Worm (Caenorhabditis elegans) whole organism, young adult: ENCODE results near the gene acr-17.
A peak's percentile ranks its signal among the peaks of the same experiment; 100 is the strongest.

ENCODE experiments used
- B0035.1 ChIP-seq: sonication (generic microtip); optimal IDR thresholded peaks from 2 replicates; lab custom pipeline; 2016; ENCODE audit warnings: missing genetic modification characterization, mild to moderate bottlenecking, missing compliant biosample characterization, missing genotype, missing genetic modification reagents
- C06A6.2 ChIP-seq: fragments of 200-800 bp; sonication (Bioruptor generic); conservative IDR thresholded peaks from 2 replicates; pipeline ENCODE4 v1.3.6; 2022; ENCODE audit warnings: missing genetic modification characterization, missing compliant biosample characterization
- C17E4.6 ChIP-seq: fragments of 200-800 bp; sonication (Bioruptor generic); IDR thresholded peaks from 2 replicates; pipeline ENCODE4 v1.3.6; 2022; ENCODE audit warnings: missing genetic modification reagents, missing genetic modification characterization, missing compliant biosample characterization
- F23B12.7 ChIP-seq: sonication (generic microtip); optimal IDR thresholded peaks from 2 replicates; lab custom pipeline; 2017; ENCODE audit warnings: missing genetic modification characterization, mild to moderate bottlenecking, missing compliant biosample characterization, antibody characterized with exemption, moderate library complexity; ENCODE audit not compliant: insufficient read depth
- F33H1.4 ChIP-seq: fragments of 200-800 bp; sonication (Bioruptor generic); IDR thresholded peaks from 2 replicates; pipeline ENCODE4 v1.3.6; 2022; ENCODE audit warnings: missing genetic modification reagents, missing genetic modification characterization, missing compliant biosample characterization
- F39B2.1 ChIP-seq: fragments of 200-800 bp; sonication (Bioruptor generic); IDR thresholded peaks from 2 replicates; pipeline ENCODE4 v1.3.6; 2022; ENCODE audit warnings: missing genetic modification reagents, missing genetic modification characterization, missing compliant biosample characterization
- F52B5.7 ChIP-seq: sonication (generic microtip); optimal IDR thresholded peaks from 2 replicates; lab custom pipeline; 2016; ENCODE audit warnings: mild to moderate bottlenecking, missing genetic modification characterization, missing compliant biosample characterization
- Y79H2A.3 ChIP-seq: fragments of 200-800 bp; sonication (Bioruptor generic); conservative IDR thresholded peaks from 2 replicates; pipeline ENCODE4 v1.3.6; 2022; ENCODE audit warnings: missing genetic modification reagents, missing genetic modification characterization, missing compliant biosample characterization
- Y95B8A.8 ChIP-seq: fragments of 200-800 bp; sonication (Bioruptor generic); IDR thresholded peaks from 2 replicates; pipeline ENCODE4 v1.3.6; 2022; ENCODE audit warnings: missing genetic modification reagents, missing genetic modification characterization, missing compliant biosample characterization
- atf-7 ChIP-seq: sonication (generic microtip); optimal IDR thresholded peaks from 2 replicates; lab custom pipeline; 2017; ENCODE audit warnings: mild to moderate bottlenecking, missing genetic modification characterization, missing compliant biosample characterization
- bed-2 ChIP-seq: fragments of 200-800 bp; sonication (Bioruptor generic); IDR thresholded peaks from 2 replicates; pipeline ENCODE4 v1.3.6; 2022; ENCODE audit warnings: missing genetic modification reagents, missing genetic modification characterization, missing compliant biosample characterization
- ccch-3 ChIP-seq: fragments of 200-800 bp; sonication (Bioruptor generic); optimal IDR thresholded peaks from 2 replicates; lab custom pipeline; 2018; ENCODE audit warnings: mild to moderate bottlenecking, missing genetic modification characterization, missing compliant biosample characterization
- ceh-40 ChIP-seq: fragments of 200-800 bp; sonication (Bioruptor generic); IDR thresholded peaks from 2 replicates; pipeline ENCODE4 v1.3.6; 2022; ENCODE audit warnings: missing genetic modification characterization, missing compliant biosample characterization
- ceh-91 ChIP-seq: fragments of 200-800 bp; sonication (Bioruptor generic); IDR thresholded peaks from 2 replicates; pipeline ENCODE4 v1.3.6; 2022; ENCODE audit warnings: missing genetic modification reagents, missing genetic modification characterization, missing compliant biosample characterization
- dpl-1 ChIP-seq: fragments of 150-350 bp; optimal IDR thresholded peaks from 2 replicates; lab custom pipeline; 2014; ENCODE audit warnings: missing biosample characterization, missing genetic modification reagents, missing genetic modification characterization
- egl-44 ChIP-seq: fragments of 200-800 bp; sonication (Bioruptor generic); IDR thresholded peaks from 2 replicates; pipeline ENCODE4 v1.3.6; 2022; ENCODE audit warnings: missing genetic modification reagents, missing genetic modification characterization, missing compliant biosample characterization
- egrh-3 ChIP-seq: fragments of 200-800 bp; sonication (Bioruptor generic); IDR thresholded peaks from 2 replicates; pipeline ENCODE4 v1.3.6; 2022; ENCODE audit warnings: missing genetic modification reagents, missing genetic modification characterization, missing compliant biosample characterization
- hlh-12 ChIP-seq: sonication (generic microtip); optimal IDR thresholded peaks from 2 replicates; lab custom pipeline; 2016; ENCODE audit warnings: missing genetic modification characterization, missing compliant biosample characterization
- hmg-1.2 ChIP-seq: fragments of 200-800 bp; sonication (Bioruptor generic); IDR thresholded peaks from 2 replicates; pipeline ENCODE4 v1.3.6; 2022; ENCODE audit warnings: missing genetic modification reagents, missing genetic modification characterization, missing compliant biosample characterization
- hmg-20 ChIP-seq: fragments of 200-800 bp; sonication (Bioruptor generic); IDR thresholded peaks from 2 replicates; pipeline ENCODE4 v1.3.6; 2022; ENCODE audit warnings: missing genetic modification reagents, missing genetic modification characterization, missing compliant biosample characterization
- hrde-1 ChIP-seq: sonication (generic microtip); optimal IDR thresholded peaks from 2 replicates; lab custom pipeline; 2016; ENCODE audit warnings: missing genetic modification characterization, mild to moderate bottlenecking, missing compliant biosample characterization, moderate library complexity, missing genotype, missing genetic modification reagents, borderline replicate concordance
- let-607 ChIP-seq, 2 experiments: fragments of 200-800 bp in 1 of 2; sonication (Bioruptor generic) in 1 of 2; sonication (generic microtip) in 1 of 2; optimal IDR thresholded peaks; 2 replicates each; lab custom pipeline; 2016 to 2018; ENCODE audit warnings: mild to moderate bottlenecking in 2 of 2, missing compliant biosample characterization in 2 of 2, missing genetic modification characterization in 2 of 2, moderate library complexity in 2 of 2, missing genotype in 1 of 2
- lir-1 ChIP-seq: fragments of 200-800 bp; sonication (Bioruptor generic); conservative IDR thresholded peaks from 2 replicates; pipeline ENCODE4 v1.3.6; 2022; ENCODE audit warnings: missing genetic modification reagents, missing genetic modification characterization, missing compliant biosample characterization
- madf-6 ChIP-seq: fragments of 200-800 bp; sonication (Bioruptor generic); IDR thresholded peaks from 2 replicates; pipeline ENCODE4 v1.3.6; 2022; ENCODE audit warnings: missing genetic modification reagents, missing genetic modification characterization, missing compliant biosample characterization
- madf-8 ChIP-seq: fragments of 200-800 bp; sonication (Bioruptor generic); conservative IDR thresholded peaks from 2 replicates; pipeline ENCODE4 v1.3.6; 2022; ENCODE audit warnings: missing genetic modification reagents, missing genetic modification characterization, missing compliant biosample characterization
- mel-28 ChIP-seq: sonication (generic microtip); optimal IDR thresholded peaks from 2 replicates; lab custom pipeline; 2016; ENCODE audit warnings: borderline replicate concordance, mild to moderate bottlenecking, missing genetic modification characterization, missing compliant biosample characterization
- nfya-2 ChIP-seq: fragments of 200-800 bp; sonication (Bioruptor generic); IDR thresholded peaks from 2 replicates; pipeline ENCODE4 v1.3.6; 2022; ENCODE audit warnings: missing genetic modification reagents, missing genetic modification characterization, missing compliant biosample characterization
- nfyb-1 ChIP-seq: fragments of 200-800 bp; sonication (Bioruptor generic); IDR thresholded peaks from 2 replicates; pipeline ENCODE4 v1.3.6; 2022; ENCODE audit warnings: missing genetic modification reagents, missing genetic modification characterization, missing compliant biosample characterization
- rcor-1 ChIP-seq: fragments of 200-800 bp; sonication (Bioruptor generic); IDR thresholded peaks from 2 replicates; pipeline ENCODE4 v1.3.6; 2022; ENCODE audit warnings: missing genetic modification reagents, missing genetic modification characterization, missing compliant biosample characterization
- snpc-3.4 ChIP-seq: sonication (generic microtip); optimal IDR thresholded peaks from 2 replicates; lab custom pipeline; 2017; ENCODE audit warnings: missing genetic modification characterization, mild to moderate bottlenecking, missing compliant biosample characterization, antibody characterized with exemption, moderate library complexity, missing genotype, missing genetic modification reagents
- somi-1 ChIP-seq: fragments of 200-800 bp; sonication (Bioruptor generic); optimal IDR thresholded peaks from 2 replicates; lab custom pipeline; 2018; ENCODE audit warnings: mild to moderate bottlenecking, missing genetic modification characterization, missing compliant biosample characterization
- sptf-2 ChIP-seq: fragments of 200-800 bp; sonication (Bioruptor generic); optimal IDR thresholded peaks from 2 replicates; lab custom pipeline; 2018; ENCODE audit warnings: mild to moderate bottlenecking, missing genetic modification characterization, missing compliant biosample characterization
- ztf-18 ChIP-seq: sonication (generic microtip); optimal IDR thresholded peaks from 2 replicates; lab custom pipeline; 2016; ENCODE audit warnings: missing genotype, mild to moderate bottlenecking, missing genetic modification characterization, missing compliant biosample characterization
- ztf-28 ChIP-seq: fragments of 200-800 bp; sonication (Bioruptor generic); IDR thresholded peaks from 2 replicates; pipeline ENCODE4 v1.3.6; 2022; ENCODE audit warnings: missing genetic modification reagents, missing genetic modification characterization, missing compliant biosample characterization
- ztf-3 ChIP-seq: fragments of 200-800 bp; sonication (Bioruptor generic); optimal IDR thresholded peaks from 2 replicates; lab custom pipeline; 2018; ENCODE audit warnings: mild to moderate bottlenecking, missing genetic modification characterization, missing compliant biosample characterization

The acr-17 gene

DNA sequence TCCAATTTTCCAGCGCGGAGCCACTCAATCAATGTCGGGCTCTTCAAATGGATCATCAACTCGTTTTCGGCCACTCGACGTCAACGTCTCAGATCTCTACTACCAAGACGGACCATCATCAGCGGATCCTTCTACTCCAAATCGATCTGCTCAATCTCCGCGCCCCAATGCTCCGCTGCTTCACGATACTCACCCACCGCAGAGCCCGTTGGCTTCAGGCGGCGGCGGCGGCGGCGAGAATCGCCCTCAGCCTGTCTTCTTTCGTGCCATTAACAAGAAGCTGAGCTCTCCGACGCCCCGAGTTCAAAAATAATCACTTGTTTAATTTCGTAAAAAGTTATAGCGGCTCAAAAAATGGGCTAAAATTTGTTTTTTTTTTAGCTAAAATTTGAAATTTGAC, 37.6 kb downstream of the acr-17 start (continued):
- no peak for TF ChIP-seq bed-2
- no peak for TF ChIP-seq hlh-12
- TF ChIP-seq B0035.1 (tag; lab: Kevin White, UChicago), result no peak
- no peak for TF ChIP-seq ccch-3
- TF ChIP-seq nfya-2 (GFP tag; lab: Robert Waterston, UW), result no peak
- TF ChIP-seq nfyb-1 (GFP tag; lab: Robert Waterston, UW), result peak; percentile 56; the same call in 1 of the 2 replicates
- TF ChIP-seq C17E4.6, result no peak
- TF ChIP-seq egrh-3 (GFP tag; lab: Robert Waterston, UW), result peak; percentile 35; the same call in 1 of the 2 replicates
- TF ChIP-seq F33H1.4 (GFP tag; lab: Robert Waterston, UW), result no peak
- TF ChIP-seq madf-6 (GFP tag; lab: Robert Waterston, UW), result no peak

DNA sequence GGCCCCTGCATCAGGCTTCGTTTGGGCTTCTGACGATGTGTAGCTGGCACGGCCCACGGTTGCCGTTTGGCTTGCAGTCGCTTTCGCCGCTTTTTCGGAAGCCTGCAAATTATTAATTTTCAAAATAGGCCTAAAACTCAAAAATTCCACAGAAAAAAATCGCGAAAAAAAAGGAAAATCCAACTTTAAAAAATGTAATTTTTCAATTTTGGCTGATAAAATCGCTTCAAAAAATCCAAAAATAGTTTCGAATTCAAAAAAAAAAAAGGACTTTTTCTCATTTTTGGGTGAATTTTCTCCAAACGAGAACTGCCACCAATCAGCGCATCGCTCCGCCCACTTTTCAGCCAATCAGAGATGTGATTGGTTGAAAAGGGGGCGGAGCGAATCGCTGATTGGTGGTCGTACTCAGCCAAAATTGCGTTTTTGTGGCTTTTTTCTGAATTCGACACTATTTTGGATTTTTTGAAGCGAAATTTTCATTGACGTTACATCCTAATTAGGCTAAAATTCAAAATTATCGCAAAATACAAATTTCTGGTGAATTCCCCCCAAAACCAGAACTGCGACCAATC, 38.9 kb downstream of the acr-17 start:
- TF ChIP-seq hmg-1.2 (GFP tag; lab: Robert Waterston, UW) (no peak), hrde-1 (peak; percentile 13), sptf-2 (no peak), let-607 (tag; optimal IDR thresholded peaks at IDR 0.05; lab: Kevin White, UChicago) (no peak), hmg-20 (GFP tag; lab: Robert Waterston, UW) (no peak), egl-44 (GFP tag; lab: Robert Waterston, UW) (0 out of 2 replicates have a peak, but pooled peaks have one; percentile 33)
- TF ChIP-seq, all 124 proteins: peak for 2

DNA sequence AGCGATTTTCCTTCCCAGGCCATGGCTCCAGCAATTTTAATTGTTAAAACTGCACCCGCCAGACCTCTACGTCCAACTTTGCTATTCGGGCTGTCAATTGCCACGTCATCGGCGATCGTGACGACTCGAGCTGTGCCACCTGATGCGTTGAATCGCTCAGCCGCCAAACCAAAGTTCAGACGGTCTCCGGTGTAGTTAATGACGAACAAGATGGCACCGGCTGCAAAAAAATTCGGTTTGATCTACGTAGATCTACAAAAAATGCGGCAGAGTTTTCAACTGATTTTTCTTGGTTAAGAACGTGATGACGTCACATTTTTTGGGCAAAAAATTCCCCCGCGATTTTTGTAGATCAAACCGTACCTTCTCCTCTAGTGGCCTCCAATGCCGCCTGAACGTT, 42.5 kb downstream of the acr-17 start:
- no peak for TF ChIP-seq Y79H2A.3
- no peak for TF ChIP-seq lir-1 (GFP tag; lab: Robert Waterston, UW)
- no peak for TF ChIP-seq madf-8 (GFP tag; lab: Robert Waterston, UW)
- TF ChIP-seq, all 124 proteins: peak for 0

DNA sequence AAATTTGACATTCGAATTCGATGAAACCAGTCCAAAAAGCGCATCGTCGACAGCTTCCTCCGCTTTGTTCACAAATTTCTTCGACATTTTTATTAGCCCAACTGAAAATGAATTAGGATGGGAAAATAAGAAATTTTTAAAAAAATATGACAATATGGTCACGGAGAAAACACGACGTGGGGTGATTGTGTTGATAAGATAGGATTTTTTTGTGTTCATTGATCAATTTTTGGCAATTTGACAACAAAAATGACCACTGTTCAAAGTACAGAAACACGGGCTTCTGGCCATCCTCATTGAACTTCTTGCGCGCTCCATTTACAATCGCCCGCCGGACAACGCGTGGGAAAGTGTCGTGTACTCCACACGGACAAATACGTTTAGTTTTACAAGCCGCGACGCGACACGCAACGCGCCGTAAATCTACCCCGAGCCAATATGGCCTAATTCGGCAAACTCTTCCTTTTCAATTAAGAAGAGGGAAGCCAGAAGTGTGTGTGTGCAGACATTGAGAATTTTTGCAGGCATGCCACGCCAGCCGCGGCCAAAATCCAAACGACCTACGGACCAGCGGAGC, 44.2 kb downstream of the acr-17 start, which contains the start of the genes W02H5.8 and angl-1:
Gene W02H5.8 (minus strand): TSS at position 101 of the 577 bp plus-strand sequence.
Gene angl-1 (plus strand): TSS at position 527 of the 577 bp plus-strand sequence.
- TF ChIP-seq ztf-28 (GFP tag; lab: Robert Waterston, UW), result no peak
- TF ChIP-seq rcor-1, result no peak
- TF ChIP-seq F23B12.7 (tag; lab: Kevin White, UChicago), result no peak
- no peak for TF ChIP-seq dpl-1
- no peak for TF ChIP-seq ztf-3 (GFP tag; lab: Kevin White, UChicago)
- no peak for TF ChIP-seq hlh-12
- no peak for TF ChIP-seq Y95B8A.8 (GFP tag; lab: Robert Waterston, UW)
- TF ChIP-seq ceh-40 (GFP tag; lab: Robert Waterston, UW), result no peak
- TF ChIP-seq snpc-3.4 (tag; lab: Kevin White, UChicago), result no peak
- no peak for TF ChIP-seq F39B2.1 (GFP tag; lab: Robert Waterston, UW)
- TF ChIP-seq F52B5.7, result no peak
- no peak for TF ChIP-seq ceh-91 (GFP tag; lab: Robert Waterston, UW)
- TF ChIP-seq mel-28 (tag; lab: Kevin White, UChicago), result no peak
- TF ChIP-seq atf-7 (tag; lab: Kevin White, UChicago), result no peak
- no peak for TF ChIP-seq F33H1.4 (GFP tag; lab: Robert Waterston, UW)
- TF ChIP-seq C06A6.2 (GFP tag; lab: Robert Waterston, UW), result no peak
- TF ChIP-seq sptf-2, result no peak
- no peak for TF ChIP-seq bed-2
- TF ChIP-seq ztf-18 (tag; lab: Kevin White, UChicago), result no peak
- TF ChIP-seq somi-1 (GFP tag; lab: Kevin White, UChicago), result no peak
- TF ChIP-seq, all 124 proteins: peak for 0
